Fruit fly (Drosophila melanogaster): ENCODE data around the gene CG32645.

The CG32645 gene

dm6 chrX:13134811-13135210 lies 4.2 kb upstream of the CG32645 start:
- TF ChIP-seq toe (GFP tag; optimal IDR thresholded peaks at IDR 0.05) (no peak), tj (GFP tag; optimal IDR thresholded peaks at IDR 0.05) (no peak), CG12768 (GFP tag; optimal IDR thresholded peaks at IDR 0.05) (no peak), cic (GFP tag; optimal IDR thresholded peaks at IDR 0.05) (no peak), CG7045 (GFP tag; optimal IDR thresholded peaks at IDR 0.05) (no peak), cnc (optimal IDR thresholded peaks at IDR 0.05) (no peak), pad (GFP tag; optimal IDR thresholded peaks at IDR 0.05) (no peak), CG7101 (tag; optimal IDR thresholded peaks at IDR 0.05) (no peak), bab1 (GFP tag; optimal IDR thresholded peaks at IDR 0.05) (no peak)

DNA sequence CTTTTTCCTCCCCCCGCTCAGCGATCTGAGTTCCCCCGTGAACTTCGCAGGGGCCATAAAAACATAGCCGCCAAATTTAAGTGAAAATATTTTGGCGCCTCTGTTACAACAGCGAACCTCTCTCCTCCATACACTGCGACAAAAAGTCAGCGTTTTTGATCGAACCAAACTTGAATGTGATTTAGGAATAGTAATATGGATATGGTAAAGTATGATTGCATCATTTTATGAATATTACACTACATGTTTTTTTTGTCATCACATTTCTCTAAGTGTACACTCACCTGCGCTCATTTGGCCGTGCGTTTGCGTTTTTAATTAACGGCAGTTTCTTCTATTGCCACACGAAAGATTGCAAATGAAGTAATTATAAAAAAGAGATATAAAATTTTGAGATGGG lies 3.3 kb upstream of the CG32645 start:
- no peak for TF ChIP-seq cnc (optimal IDR thresholded peaks at IDR 0.05)
- TF ChIP-seq CG33017 (tag; optimal IDR thresholded peaks at IDR 0.05) = no peak
- no peak for TF ChIP-seq CG5204 (GFP tag; optimal IDR thresholded peaks at IDR 0.05)
- TF ChIP-seq CG12768 (GFP tag; optimal IDR thresholded peaks at IDR 0.05) = no peak
- no peak for TF ChIP-seq ovo (GFP tag; optimal IDR thresholded peaks at IDR 0.05)
- TF ChIP-seq Hr96 (GFP tag; optimal IDR thresholded peaks at IDR 0.05) = no peak
- TF ChIP-seq Crg-1 (GFP tag; optimal IDR thresholded peaks at IDR 0.05) = no peak
- TF ChIP-seq CG14711 (tag; optimal IDR thresholded peaks at IDR 0.05) = no peak
- no peak for TF ChIP-seq cic (GFP tag; optimal IDR thresholded peaks at IDR 0.05)
- no peak for TF ChIP-seq Clk (GFP tag; optimal IDR thresholded peaks at IDR 0.05)

dm6 chrX:13136939-13137697 lies 1.9 kb upstream of the CG32645 start:
- TF ChIP-seq Crg-1 (GFP tag; optimal IDR thresholded peaks at IDR 0.05) (no peak), ovo (GFP tag; optimal IDR thresholded peaks at IDR 0.05) (no peak), CG33017 (tag; optimal IDR thresholded peaks at IDR 0.05) (no peak), CG7045 (GFP tag; optimal IDR thresholded peaks at IDR 0.05) (no peak), CG1620 (GFP tag; optimal IDR thresholded peaks at IDR 0.05) (no peak), CG14711 (tag; optimal IDR thresholded peaks at IDR 0.05) (no peak), Clk (GFP tag; optimal IDR thresholded peaks at IDR 0.05) (no peak), cic (GFP tag; optimal IDR thresholded peaks at IDR 0.05) (no peak), tj (GFP tag; optimal IDR thresholded peaks at IDR 0.05) (no peak), CG11617 (GFP tag; optimal IDR thresholded peaks at IDR 0.05) (no peak), Mnt (GFP tag; optimal IDR thresholded peaks at IDR 0.05) (no peak), Hr96 (GFP tag; optimal IDR thresholded peaks at IDR 0.05) (no peak)

dm6 chrX:13143100-13143499 lies 4.1 kb downstream of the CG32645 start:
- TF ChIP-seq toe (GFP tag; optimal IDR thresholded peaks at IDR 0.05) = no peak
- TF ChIP-seq bab1 (GFP tag; optimal IDR thresholded peaks at IDR 0.05) = peak; percentile 21

DNA sequence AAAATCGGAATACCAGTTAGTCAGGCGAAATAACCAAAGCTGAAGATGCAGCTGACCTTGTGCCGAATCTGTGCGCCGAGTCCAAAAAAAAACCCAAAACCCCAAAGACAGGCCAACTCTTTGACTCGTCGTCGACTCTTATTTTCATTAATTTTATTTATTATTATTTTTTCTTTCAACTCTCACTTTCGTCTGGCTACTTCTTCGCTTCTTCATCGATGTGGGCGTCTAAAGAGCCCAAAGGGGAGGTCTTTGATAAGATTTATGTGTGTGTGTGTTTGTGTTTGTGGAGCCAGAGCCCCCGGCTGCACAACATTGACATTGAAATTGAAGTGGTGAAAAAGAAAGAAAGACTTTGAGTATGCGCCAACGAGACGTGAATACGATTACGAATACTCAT lies 6.9 kb downstream of the CG32645 start:
- TF ChIP-seq CG5204 (GFP tag; optimal IDR thresholded peaks at IDR 0.05) (no peak), cic (GFP tag; optimal IDR thresholded peaks at IDR 0.05) (no peak), CG12768 (GFP tag; optimal IDR thresholded peaks at IDR 0.05) (no peak), CG1620 (GFP tag; optimal IDR thresholded peaks at IDR 0.05) (no peak), toe (GFP tag; optimal IDR thresholded peaks at IDR 0.05) (no peak), Clk (GFP tag; optimal IDR thresholded peaks at IDR 0.05) (no peak), kay (GFP tag; ENCODE audit: borderline replicate concordance) (no peak), CG7045 (GFP tag; optimal IDR thresholded peaks at IDR 0.05) (no peak), CG7101 (tag; optimal IDR thresholded peaks at IDR 0.05) (no peak), Mnt (GFP tag; optimal IDR thresholded peaks at IDR 0.05) (no peak), Crg-1 (GFP tag; optimal IDR thresholded peaks at IDR 0.05) (no peak), tj (GFP tag; optimal IDR thresholded peaks at IDR 0.05) (no peak), pad (GFP tag; optimal IDR thresholded peaks at IDR 0.05) (no peak), CG14711 (tag; optimal IDR thresholded peaks at IDR 0.05) (no peak), bab1 (GFP tag; optimal IDR thresholded peaks at IDR 0.05) (no peak), Hr96 (GFP tag; optimal IDR thresholded peaks at IDR 0.05) (no peak), cnc (optimal IDR thresholded peaks at IDR 0.05) (no peak)

dm6 chrX:13149083-13149482 lies 10.1 kb downstream of the CG32645 start:
- TF ChIP-seq bab1 (GFP tag; optimal IDR thresholded peaks at IDR 0.05) = no peak
- TF ChIP-seq pad (GFP tag; optimal IDR thresholded peaks at IDR 0.05) = no peak
- TF ChIP-seq CG7045 (GFP tag; optimal IDR thresholded peaks at IDR 0.05) = no peak
- no peak for TF ChIP-seq CG11617 (GFP tag; optimal IDR thresholded peaks at IDR 0.05)
- TF ChIP-seq CG7101 (tag; optimal IDR thresholded peaks at IDR 0.05) = no peak

DNA sequence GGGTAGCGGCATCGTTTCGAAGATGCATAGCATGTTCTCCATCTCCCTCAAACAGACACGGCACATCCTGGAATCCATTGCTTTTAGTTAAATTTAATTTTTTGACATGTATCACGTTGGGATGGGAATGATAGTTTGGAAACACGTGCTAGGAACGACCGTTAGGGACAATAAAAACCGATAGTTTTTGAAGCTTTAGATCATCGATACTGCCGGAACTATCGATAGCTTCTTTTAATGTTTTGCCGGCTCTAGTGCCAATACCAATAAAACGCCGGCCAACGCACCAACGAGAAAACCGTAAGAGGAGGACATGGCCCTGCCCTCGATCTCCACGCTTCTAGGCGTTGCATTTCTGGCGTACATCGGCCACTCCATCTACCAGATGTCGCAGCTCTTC lies 15.8 kb downstream of the CG32645 start, which contains the start of the genes CG4318 and CG4332:
TSS of gene CG4318 (minus strand) at position 142 of the 400 bp plus-strand sequence.
TSS of gene CG4332 (plus strand) at position 256 of the 400 bp plus-strand sequence.
- peak; percentile 58 for TF ChIP-seq bab1 (GFP tag; optimal IDR thresholded peaks at IDR 0.05)
- TF ChIP-seq Hr96 (GFP tag; optimal IDR thresholded peaks at IDR 0.05) = no peak
- TF ChIP-seq Mnt (GFP tag; optimal IDR thresholded peaks at IDR 0.05) = peak; percentile 66

All from whole organism, adult.